Worm (Caenorhabditis elegans) whole organism, mixed stage, embryonic: ENCODE measurements around the gene Y57A10C.1.

Experiments used
- blmp-1 ChIP-seq: fragments of 150-350 bp; optimal IDR thresholded peaks from 2 replicates; lab custom pipeline; 2014; ENCODE audit warnings: missing biosample characterization, missing genetic modification characterization
- ces-1 ChIP-seq: fragments of 150-350 bp; optimal IDR thresholded peaks from 2 replicates; lab custom pipeline; 2014; ENCODE audit warnings: missing biosample characterization, missing genetic modification reagents, missing genetic modification characterization
- hlh-1 ChIP-seq: fragments of 150-350 bp; optimal IDR thresholded peaks from 2 replicates; lab custom pipeline; 2014; ENCODE audit warnings: missing biosample characterization, missing genetic modification reagents, missing genetic modification characterization
- lin-13 ChIP-seq: fragments of 150-350 bp; optimal IDR thresholded peaks from 2 replicates; lab custom pipeline; 2014; ENCODE audit warnings: missing biosample characterization, missing genetic modification characterization
- lsy-2 ChIP-seq: fragments of 150-350 bp; optimal IDR thresholded peaks from 2 replicates; lab custom pipeline; 2014; ENCODE audit warnings: missing biosample characterization, missing genetic modification characterization
- mep-1 ChIP-seq: fragments of 150-350 bp; optimal IDR thresholded peaks from 2 replicates; lab custom pipeline; 2017; ENCODE audit warnings: missing biosample characterization, missing genetic modification reagents, missing genetic modification characterization, inconsistent platforms
- nhr-12 ChIP-seq: fragments of 150-350 bp; optimal IDR thresholded peaks from 2 replicates; lab custom pipeline; 2014; ENCODE audit warnings: missing biosample characterization, missing genetic modification characterization
- nhr-28 ChIP-seq: fragments of 150-350 bp; optimal IDR thresholded peaks from 2 replicates; lab custom pipeline; 2014; ENCODE audit warnings: missing biosample characterization, missing genetic modification characterization
- pha-4 ChIP-seq: fragments of 150-350 bp; optimal IDR thresholded peaks from 2 replicates; lab custom pipeline; 2018; ENCODE audit warnings: missing biosample characterization, missing genetic modification reagents, missing genetic modification characterization
- snpc-4 ChIP-seq: fragments of 150-350 bp; optimal IDR thresholded peaks from 2 replicates; lab custom pipeline; 2014; ENCODE audit warnings: missing biosample characterization, missing genetic modification characterization
- unc-62 ChIP-seq: fragments of 150-350 bp; optimal IDR thresholded peaks from 2 replicates; lab custom pipeline; 2014; ENCODE audit warnings: missing biosample characterization, missing genetic modification reagents, missing genetic modification characterization
- ztf-11 ChIP-seq: fragments of 150-350 bp; optimal IDR thresholded peaks from 2 replicates; lab custom pipeline; 2014; ENCODE audit warnings: missing biosample characterization, missing genetic modification characterization

DNA sequence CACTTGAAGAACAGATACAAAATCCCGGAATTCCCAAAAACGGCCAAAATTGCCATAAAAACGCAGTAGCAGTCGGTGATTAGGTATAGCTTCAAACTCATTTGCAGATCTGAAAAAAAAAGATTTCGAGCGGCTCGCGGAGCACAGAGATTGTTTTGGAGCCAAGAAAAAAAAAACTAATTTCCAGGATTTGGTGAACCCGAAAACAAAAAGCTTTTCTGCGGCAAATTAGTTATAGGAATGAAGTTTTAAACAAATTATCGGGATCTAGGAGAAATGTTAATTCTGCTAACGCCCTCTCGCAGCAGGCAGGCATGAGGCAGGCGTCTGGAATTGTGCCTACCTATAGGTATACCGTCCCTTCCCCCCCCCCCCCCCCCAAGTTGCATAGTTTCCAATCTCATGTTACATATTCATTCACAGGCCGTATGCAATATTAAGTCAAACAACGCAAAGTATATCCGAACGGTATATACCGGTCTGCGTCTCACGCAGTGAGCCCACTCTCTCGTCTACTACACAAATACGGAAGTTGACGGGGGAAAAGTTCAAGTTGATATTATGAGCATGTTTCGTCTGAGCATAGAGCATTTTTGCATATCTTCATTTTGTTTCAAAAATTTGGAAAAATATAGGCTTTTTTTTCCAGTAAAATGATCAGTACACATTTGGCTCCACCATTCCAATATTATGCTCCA, 32.5 kb upstream of the Y57A10C.1 start, which contains the start of the genes W05H5.1 and pitr-6:
- TF ChIP-seq pha-4 (tag; lab: Kevin White, UChicago) (peak; percentile 14), ces-1 (GFP tag; lab: Kevin White, UChicago) (no peak), blmp-1 (no peak), ztf-11 (no peak), nhr-28 (tag; lab: Kevin White, UChicago) (no peak), lsy-2 (tag; lab: Kevin White, UChicago) (no peak), lin-13 (tag; lab: Kevin White, UChicago) (no peak), mep-1 (tag; lab: Kevin White, UChicago) (no peak), snpc-4 (no peak), nhr-12 (tag; lab: Kevin White, UChicago) (no peak), hlh-1 (tag; lab: Kevin White, UChicago) (no peak), unc-62 (GFP tag; lab: Kevin White, UChicago) (no peak)
